Worm (Caenorhabditis elegans) whole organism, mixed stage, embryonic: ENCODE measurements around the gene C29E4.14.

Experiments
- M03D4.4 ChIP-seq: sonication (generic microtip); optimal IDR thresholded peaks from 2 replicates; lab custom pipeline; 2017; ENCODE audit warnings: mild to moderate bottlenecking, missing genetic modification characterization, missing compliant biosample characterization
- bed-3 ChIP-seq: fragments of 200-800 bp; sonication (Bioruptor generic); optimal IDR thresholded peaks from 3 replicates; lab custom pipeline; 2018; ENCODE audit warnings: mild to moderate bottlenecking, missing genetic modification characterization, moderate library complexity, missing compliant biosample characterization
- ceh-39 ChIP-seq: fragments of 150-350 bp; optimal IDR thresholded peaks from 2 replicates; lab custom pipeline; 2014; ENCODE audit warnings: missing biosample characterization, missing genetic modification characterization
- ceh-43 ChIP-seq: fragments of 200-800 bp; sonication (Bioruptor generic); optimal IDR thresholded peaks from 2 replicates; lab custom pipeline; 2018; ENCODE audit warnings: mild to moderate bottlenecking, missing genetic modification characterization, moderate library complexity, missing compliant biosample characterization
- ceh-83 ChIP-seq: fragments of 200-800 bp; sonication (Bioruptor generic); optimal IDR thresholded peaks from 2 replicates; lab custom pipeline; 2018; ENCODE audit warnings: mild to moderate bottlenecking, missing genetic modification characterization, missing compliant biosample characterization
- ces-1 ChIP-seq: fragments of 150-350 bp; optimal IDR thresholded peaks from 2 replicates; lab custom pipeline; 2014; ENCODE audit warnings: missing biosample characterization, missing genetic modification reagents, missing genetic modification characterization
- drap-1 ChIP-seq: fragments of 200-800 bp; sonication (Bioruptor generic); optimal IDR thresholded peaks from 3 replicates; lab custom pipeline; 2018; ENCODE audit warnings: mild to moderate bottlenecking, missing genetic modification characterization, missing compliant biosample characterization
- elt-1 ChIP-seq: sonication (generic microtip); optimal IDR thresholded peaks from 2 replicates; lab custom pipeline; 2017; ENCODE audit warnings: missing genetic modification characterization, mild to moderate bottlenecking, missing compliant biosample characterization, antibody characterized with exemption, moderate library complexity, borderline replicate concordance; ENCODE audit not compliant: insufficient read depth
- elt-3 ChIP-seq: fragments of 150-350 bp; optimal IDR thresholded peaks from 2 replicates; lab custom pipeline; 2014; ENCODE audit warnings: missing biosample characterization, missing genetic modification characterization
- flh-1 ChIP-seq: fragments of 200-800 bp; sonication (Bioruptor generic); optimal IDR thresholded peaks from 2 replicates; lab custom pipeline; 2018; ENCODE audit warnings: mild to moderate bottlenecking, missing genetic modification characterization, moderate library complexity, missing compliant biosample characterization
- ham-2 ChIP-seq: fragments of 200-800 bp; sonication (Bioruptor generic); optimal IDR thresholded peaks from 2 replicates; lab custom pipeline; 2018; ENCODE audit warnings: mild to moderate bottlenecking, missing genetic modification characterization, missing compliant biosample characterization
- hlh-1 ChIP-seq: fragments of 150-350 bp; optimal IDR thresholded peaks from 2 replicates; lab custom pipeline; 2014; ENCODE audit warnings: missing biosample characterization, missing genetic modification reagents, missing genetic modification characterization
- lin-13 ChIP-seq: fragments of 150-350 bp; optimal IDR thresholded peaks from 2 replicates; lab custom pipeline; 2014; ENCODE audit warnings: missing biosample characterization, missing genetic modification characterization
- lin-32 ChIP-seq: fragments of 200-800 bp; sonication (Bioruptor generic); optimal IDR thresholded peaks from 2 replicates; lab custom pipeline; 2018; ENCODE audit warnings: mild to moderate bottlenecking, missing genetic modification characterization, missing compliant biosample characterization
- lsy-2 ChIP-seq: fragments of 150-350 bp; optimal IDR thresholded peaks from 2 replicates; lab custom pipeline; 2014; ENCODE audit warnings: missing biosample characterization, missing genetic modification characterization
- mep-1 ChIP-seq: fragments of 150-350 bp; optimal IDR thresholded peaks from 2 replicates; lab custom pipeline; 2017; ENCODE audit warnings: missing biosample characterization, missing genetic modification reagents, missing genetic modification characterization, inconsistent platforms
- nhr-12 ChIP-seq: fragments of 150-350 bp; optimal IDR thresholded peaks from 2 replicates; lab custom pipeline; 2014; ENCODE audit warnings: missing biosample characterization, missing genetic modification characterization
- nhr-2 ChIP-seq: fragments of 150-350 bp; optimal IDR thresholded peaks from 2 replicates; lab custom pipeline; 2014; ENCODE audit warnings: missing biosample characterization, missing genetic modification characterization
- nhr-237 ChIP-seq: fragments of 150-350 bp; optimal IDR thresholded peaks from 2 replicates; lab custom pipeline; 2014; ENCODE audit warnings: missing biosample characterization, missing genetic modification characterization
- nhr-28 ChIP-seq: fragments of 150-350 bp; optimal IDR thresholded peaks from 2 replicates; lab custom pipeline; 2014; ENCODE audit warnings: missing biosample characterization, missing genetic modification characterization
- nhr-76 ChIP-seq: sonication (generic microtip); optimal IDR thresholded peaks from 2 replicates; lab custom pipeline; 2017; ENCODE audit warnings: missing biosample characterization, missing genetic modification characterization
- pha-4 ChIP-seq: fragments of 150-350 bp; optimal IDR thresholded peaks from 2 replicates; lab custom pipeline; 2018; ENCODE audit warnings: missing biosample characterization, missing genetic modification reagents, missing genetic modification characterization
- sem-2 ChIP-seq: fragments of 200-800 bp; sonication (Bioruptor generic); optimal IDR thresholded peaks from 2 replicates; lab custom pipeline; 2018; ENCODE audit warnings: mild to moderate bottlenecking, missing genetic modification characterization, missing compliant biosample characterization
- sptf-1 ChIP-seq: sonication (generic microtip); optimal IDR thresholded peaks from 2 replicates; lab custom pipeline; 2017; ENCODE audit warnings: mild to moderate bottlenecking, missing genetic modification characterization, moderate library complexity, missing compliant biosample characterization
- tbx-8 ChIP-seq: fragments of 200-800 bp; sonication (Bioruptor generic); optimal IDR thresholded peaks from 2 replicates; lab custom pipeline; 2018; ENCODE audit warnings: mild to moderate bottlenecking, missing genetic modification characterization, moderate library complexity, missing compliant biosample characterization
- unc-120 ChIP-seq: sonication (generic microtip); optimal IDR thresholded peaks from 2 replicates; lab custom pipeline; 2017; ENCODE audit warnings: missing genetic modification characterization, missing compliant biosample characterization; ENCODE audit not compliant: poor library complexity, severe bottlenecking
- unc-39 ChIP-seq: fragments of 150-350 bp; optimal IDR thresholded peaks from 2 replicates; lab custom pipeline; 2014; ENCODE audit warnings: missing biosample characterization, missing genetic modification characterization
- unc-62 ChIP-seq: fragments of 150-350 bp; optimal IDR thresholded peaks from 2 replicates; lab custom pipeline; 2014; ENCODE audit warnings: missing biosample characterization, missing genetic modification reagents, missing genetic modification characterization

C29E4.14 gene

DNA sequence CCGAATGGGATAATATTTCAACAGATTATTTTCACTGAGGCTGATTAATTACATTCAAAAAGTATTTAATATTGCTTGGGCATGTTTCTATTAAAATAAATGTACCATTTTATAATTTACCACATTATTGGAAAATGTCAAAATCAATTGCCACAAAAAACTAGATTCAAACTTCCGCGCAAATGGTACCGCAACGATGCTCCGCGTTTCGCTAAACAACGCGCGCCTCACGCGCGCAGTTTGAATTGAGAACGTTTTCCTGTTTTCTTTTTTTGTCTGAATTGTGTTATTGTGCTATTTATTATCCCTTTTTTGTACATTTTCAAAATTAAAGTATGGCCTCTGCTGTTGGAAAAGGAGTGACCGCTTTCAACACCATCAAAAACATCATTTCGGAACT is 20.9 kb downstream of the C29E4.14 start, which contains the start of gene C29E4.12:
Gene C29E4.12, plus strand, starts transcription at position 333 of the 400 bp plus-strand sequence.
- TF ChIP-seq nhr-12 = no peak
- no peak for TF ChIP-seq bed-3 (GFP tag; lab: Kevin White, UChicago)
- no peak for TF ChIP-seq elt-3 (tag; lab: Kevin White, UChicago)
- TF ChIP-seq lsy-2 (tag; lab: Kevin White, UChicago) = peak; percentile 81
- TF ChIP-seq unc-120 (tag; lab: Kevin White, UChicago) = no peak
- no peak for TF ChIP-seq nhr-2 (tag; lab: Kevin White, UChicago)
- no peak for TF ChIP-seq sem-2 (GFP tag; lab: Kevin White, UChicago)
- no peak for TF ChIP-seq elt-1 (tag; lab: Kevin White, UChicago)
- no peak for TF ChIP-seq ceh-83 (GFP tag; lab: Kevin White, UChicago)
- TF ChIP-seq tbx-8 (GFP tag; lab: Kevin White, UChicago) = no peak
- TF ChIP-seq ceh-39 (tag; lab: Kevin White, UChicago) = peak; percentile 52
- peak; percentile 16 for TF ChIP-seq lin-13 (tag; lab: Kevin White, UChicago)
- TF ChIP-seq ham-2 (GFP tag; lab: Kevin White, UChicago) = no peak
- no peak for TF ChIP-seq drap-1
- TF ChIP-seq flh-1 (GFP tag; lab: Kevin White, UChicago) = no peak
- TF ChIP-seq mep-1 (tag; lab: Kevin White, UChicago) = peak; percentile 76
- TF ChIP-seq ceh-43 (GFP tag; lab: Kevin White, UChicago) = no peak
- TF ChIP-seq nhr-237 (tag; lab: Kevin White, UChicago) = peak; percentile 76
- TF ChIP-seq nhr-76 (tag; lab: Kevin White, UChicago) = no peak
- TF ChIP-seq M03D4.4 (tag; lab: Kevin White, UChicago) = no peak
- TF ChIP-seq hlh-1 (tag; lab: Kevin White, UChicago) = peak; percentile 28
- TF ChIP-seq pha-4 = peak; percentile 61
- TF ChIP-seq unc-39 (tag; lab: Kevin White, UChicago) = no peak
- no peak for TF ChIP-seq lin-32

DNA sequence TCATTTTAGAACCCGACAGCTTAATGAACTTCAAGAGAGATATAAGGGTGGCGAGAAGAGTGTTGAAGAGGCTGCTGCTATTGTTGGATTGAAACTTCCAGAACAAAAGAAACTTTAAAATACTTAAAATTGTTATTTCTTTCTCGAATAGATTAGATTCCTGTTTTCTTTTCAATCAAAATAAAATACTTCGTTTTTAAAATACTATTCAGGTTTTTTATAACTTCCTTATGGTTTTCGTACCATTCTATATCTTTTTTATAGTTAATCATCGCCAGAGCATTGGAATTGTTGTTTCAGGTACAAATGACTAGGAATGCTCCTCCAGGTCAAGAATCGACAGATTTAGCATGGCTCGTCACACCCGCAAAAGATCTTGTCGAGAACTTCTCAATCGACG is 21.5 kb downstream of the C29E4.14 start, which contains the start of gene kle-2:
Gene kle-2, plus strand, starts transcription at position 301 of the 400 bp plus-strand sequence.
- no peak for TF ChIP-seq drap-1
- no peak for TF ChIP-seq bed-3 (GFP tag; lab: Kevin White, UChicago)
- TF ChIP-seq unc-62 (GFP tag; lab: Kevin White, UChicago) = no peak
- no peak for TF ChIP-seq elt-1 (tag; lab: Kevin White, UChicago)
- no peak for TF ChIP-seq ham-2 (GFP tag; lab: Kevin White, UChicago)

DNA sequence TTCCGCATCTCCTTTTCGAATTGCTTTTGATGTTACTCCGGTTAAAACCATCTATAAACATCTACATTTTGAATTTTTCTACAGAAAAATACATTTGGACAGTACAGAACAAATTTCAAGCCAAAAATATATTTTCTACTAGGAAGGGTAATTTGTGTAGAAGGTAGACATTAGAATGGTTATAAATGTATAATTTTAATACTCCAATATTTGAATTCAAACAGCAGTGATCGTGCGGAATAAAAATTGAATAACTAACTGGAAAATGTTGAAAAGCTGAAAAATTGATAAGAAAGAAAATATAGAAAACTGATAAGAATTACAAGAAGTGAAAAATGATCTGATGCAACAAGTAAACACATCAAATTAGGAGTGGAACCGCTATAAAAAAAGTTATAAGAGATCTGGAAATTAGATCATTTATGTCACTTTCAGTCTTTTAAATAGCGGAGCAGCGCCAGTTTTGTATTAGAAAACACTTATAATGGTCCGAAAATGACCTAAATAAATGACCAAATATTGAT is 27.1 kb downstream of the C29E4.14 start, which contains the start of gene gsto-1:
Gene gsto-1, minus strand, starts transcription at position 51 of the 524 bp plus-strand sequence.
- TF ChIP-seq lin-32 (no peak), M03D4.4 (tag; lab: Kevin White, UChicago) (no peak), nhr-237 (tag; lab: Kevin White, UChicago) (no peak), unc-120 (tag; lab: Kevin White, UChicago) (no peak), lsy-2 (tag; lab: Kevin White, UChicago) (no peak), nhr-2 (tag; lab: Kevin White, UChicago) (no peak), ces-1 (GFP tag; lab: Kevin White, UChicago) (no peak), nhr-28 (tag; lab: Kevin White, UChicago) (no peak), elt-3 (tag; lab: Kevin White, UChicago) (no peak), sptf-1 (tag; lab: Kevin White, UChicago) (no peak), nhr-76 (tag; lab: Kevin White, UChicago) (no peak), nhr-12 (no peak), ceh-43 (GFP tag; lab: Kevin White, UChicago) (no peak)

DNA sequence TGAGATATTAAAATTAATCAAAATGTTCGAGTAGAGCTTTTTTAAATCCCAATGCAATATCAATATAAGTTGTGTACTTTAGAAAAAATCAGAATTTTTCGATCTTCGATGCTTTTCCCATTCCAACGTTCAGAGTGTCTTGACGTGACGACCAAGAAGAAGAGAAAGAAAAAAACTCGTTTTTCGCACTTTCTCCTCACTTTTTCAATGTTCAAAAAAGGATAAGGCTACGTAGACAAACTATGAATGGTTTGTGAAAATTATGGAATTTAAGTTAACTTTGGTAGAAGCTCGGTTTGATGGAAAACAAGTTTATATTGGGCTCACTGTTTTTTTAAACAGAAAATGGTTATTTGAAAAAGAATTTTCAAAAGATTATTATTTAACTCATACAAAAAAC is 27.8 kb downstream of the C29E4.14 start:
- TF ChIP-seq nhr-76 (tag; lab: Kevin White, UChicago) (no peak), bed-3 (GFP tag; lab: Kevin White, UChicago) (no peak), ceh-43 (GFP tag; lab: Kevin White, UChicago) (no peak), hlh-1 (tag; lab: Kevin White, UChicago) (no peak), unc-62 (GFP tag; lab: Kevin White, UChicago) (no peak), ces-1 (GFP tag; lab: Kevin White, UChicago) (no peak), flh-1 (GFP tag; lab: Kevin White, UChicago) (no peak), nhr-2 (tag; lab: Kevin White, UChicago) (no peak), elt-3 (tag; lab: Kevin White, UChicago) (no peak), M03D4.4 (tag; lab: Kevin White, UChicago) (no peak)
